Worm (Caenorhabditis elegans): ENCODE results near the gene ceeh-1.
A peak's percentile ranks its signal among the peaks of the same experiment; 100 is the strongest.

The ceeh-1 gene

DNA sequence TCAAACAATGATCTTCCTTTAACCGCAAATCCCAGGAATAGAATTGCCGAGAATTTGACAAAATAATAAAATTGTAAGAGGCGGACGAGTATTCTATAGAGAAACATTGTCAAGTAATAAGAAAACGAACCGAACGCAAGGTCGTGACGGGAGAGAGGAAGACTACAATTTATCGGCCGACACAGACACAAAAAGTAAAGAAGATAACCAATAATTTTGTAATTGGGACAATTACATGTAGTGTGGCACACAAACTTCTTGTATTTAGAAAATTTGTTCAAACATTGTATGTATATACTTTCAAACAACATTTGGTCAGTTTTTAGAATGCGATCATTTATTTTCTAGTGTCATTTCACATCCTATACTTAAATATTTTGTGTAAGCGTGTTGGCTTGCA is at the start of gene ceeh-1:
Gene ceeh-1 (minus strand): TSS at position 317 of the 400 bp plus-strand sequence.
- TF ChIP-seq crh-2 (tag; optimal IDR thresholded peaks at IDR 0.05) (no peak), fos-1 (tag; optimal IDR thresholded peaks at IDR 0.05) (peak; percentile 32)

DNA sequence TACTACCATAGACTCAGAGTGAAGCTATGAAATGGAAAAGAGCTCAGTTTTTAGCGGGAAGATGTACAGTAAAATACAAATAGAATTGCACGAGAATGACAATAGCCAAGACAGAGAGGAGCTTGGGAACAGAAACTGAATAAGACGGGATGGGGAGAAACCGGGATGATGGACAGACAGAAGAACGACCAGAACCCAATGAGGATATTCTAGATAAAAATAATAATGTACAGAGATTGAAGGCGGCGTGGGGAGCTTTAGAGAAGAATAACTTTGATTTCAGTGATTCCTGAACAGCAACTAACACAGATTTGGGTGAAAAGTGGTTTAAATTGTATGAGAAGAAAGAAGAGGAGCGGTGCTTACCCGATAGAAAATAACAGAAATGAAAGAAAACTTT is 49.4 kb upstream of the ceeh-1 start:
- TF ChIP-seq ztf-4 (tag; optimal IDR thresholded peaks at IDR 0.05): no peak
- no peak for TF ChIP-seq lin-39 (tag; optimal IDR thresholded peaks at IDR 0.05)
- TF ChIP-seq sma-9 (GFP tag; optimal IDR thresholded peaks at IDR 0.05): no peak
- TF ChIP-seq sma-9 (tag; optimal IDR thresholded peaks at IDR 0.05): no peak
- TF ChIP-seq sem-4 (tag; optimal IDR thresholded peaks at IDR 0.05): no peak
- TF ChIP-seq zag-1 (tag; optimal IDR thresholded peaks at IDR 0.05): no peak
- no peak for TF ChIP-seq C34F6.9 (tag; optimal IDR thresholded peaks at IDR 0.05)
- no peak for TF ChIP-seq alr-1 (tag; optimal IDR thresholded peaks at IDR 0.05)
- no peak for TF ChIP-seq unc-55 (GFP tag; optimal IDR thresholded peaks at IDR 0.05)
- TF ChIP-seq gmeb-1 (tag; optimal IDR thresholded peaks at IDR 0.05): no peak
- no peak for TF ChIP-seq sma-3 (GFP tag; optimal IDR thresholded peaks at IDR 0.05)
- TF ChIP-seq Y55F3AM.14 (GFP tag; optimal IDR thresholded peaks at IDR 0.05): no peak
- TF ChIP-seq nhr-6 (tag; optimal IDR thresholded peaks at IDR 0.05): no peak
- no peak for TF ChIP-seq ztf-1 (GFP tag; conservative IDR thresholded peaks at IDR 0.05)
- TF ChIP-seq ceh-16 (tag; optimal IDR thresholded peaks at IDR 0.05): no peak

DNA sequence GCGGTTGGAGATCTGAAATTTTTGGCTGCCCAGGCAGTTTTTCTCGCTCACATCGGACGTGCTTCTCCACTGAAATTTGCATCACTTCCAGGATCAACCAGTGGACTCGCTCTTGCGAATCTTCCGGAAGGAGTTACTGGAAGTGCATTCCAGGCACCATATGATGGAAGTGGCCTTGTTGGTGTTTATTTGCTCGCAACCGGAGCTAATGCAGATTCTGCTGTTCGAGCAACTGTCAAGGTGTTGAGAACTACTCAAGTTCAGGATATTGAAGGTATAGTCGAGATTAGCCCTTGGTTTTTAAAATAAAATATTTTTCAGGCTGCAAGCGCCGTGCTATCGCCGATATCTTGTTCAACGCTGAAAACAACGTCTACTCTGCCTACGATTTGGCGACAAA is 48.8 kb upstream of the ceeh-1 start:
- TF ChIP-seq fos-1 (tag; optimal IDR thresholded peaks at IDR 0.05) (no peak), ztf-4 (tag; optimal IDR thresholded peaks at IDR 0.05) (no peak), crh-2 (tag; optimal IDR thresholded peaks at IDR 0.05) (no peak), ceh-82 (tag; optimal IDR thresholded peaks at IDR 0.05) (no peak), peb-1 (tag; optimal IDR thresholded peaks at IDR 0.05) (no peak), unc-39 (tag; optimal IDR thresholded peaks at IDR 0.05) (no peak), unc-55 (GFP tag; optimal IDR thresholded peaks at IDR 0.05) (no peak), ZK546.5 (tag; optimal IDR thresholded peaks at IDR 0.05) (no peak), sem-4 (tag; optimal IDR thresholded peaks at IDR 0.05) (no peak), F13H6.1 (tag; optimal IDR thresholded peaks at IDR 0.05) (no peak), lin-39 (tag; optimal IDR thresholded peaks at IDR 0.05) (no peak), R02D3.7 (tag; optimal IDR thresholded peaks at IDR 0.05) (no peak), ztf-1 (GFP tag; conservative IDR thresholded peaks at IDR 0.05) (no peak), skn-1 (tag; optimal IDR thresholded peaks at IDR 0.05) (no peak), snpc-4 (tag; optimal IDR thresholded peaks at IDR 0.05) (no peak), nhr-129 (tag; optimal IDR thresholded peaks at IDR 0.05) (no peak), sma-9 (GFP tag; optimal IDR thresholded peaks at IDR 0.05) (no peak), sma-9 (tag; optimal IDR thresholded peaks at IDR 0.05) (no peak), nhr-23 (tag; optimal IDR thresholded peaks at IDR 0.05) (no peak), lsy-2 (tag; optimal IDR thresholded peaks at IDR 0.05) (no peak)

DNA sequence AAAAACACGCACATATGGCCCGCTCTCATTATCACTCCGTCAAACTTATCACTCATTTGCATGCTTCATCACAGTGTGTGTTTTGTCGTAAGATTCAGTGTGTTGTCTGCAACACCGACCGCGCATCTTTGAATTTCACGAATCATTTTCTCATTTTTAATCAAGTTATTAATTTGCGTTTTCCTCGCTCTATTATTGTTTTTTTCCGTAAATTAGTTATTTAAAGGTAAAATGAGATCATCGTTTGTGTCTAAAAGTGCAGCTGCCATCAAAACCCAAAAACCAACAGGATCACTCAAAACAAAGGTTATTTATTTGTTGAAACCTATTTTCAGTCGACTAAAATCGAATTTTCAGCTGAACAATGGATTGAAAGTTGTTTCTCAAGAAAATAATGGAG is 47.6 kb upstream of the ceeh-1 start, which contains the start of the genes T24C4.5 and ucr-2.3:
Gene T24C4.5 (minus strand): TSS at position 101 of the 400 bp plus-strand sequence.
Gene ucr-2.3 (plus strand): TSS at position 227 of the 400 bp plus-strand sequence.
- TF ChIP-seq ama-1 (optimal IDR thresholded peaks at IDR 0.05): no peak
- no peak for TF ChIP-seq C34F6.9 (tag; optimal IDR thresholded peaks at IDR 0.05)
- TF ChIP-seq R02D3.7 (tag; optimal IDR thresholded peaks at IDR 0.05): no peak
- TF ChIP-seq snpc-4 (tag; optimal IDR thresholded peaks at IDR 0.05): no peak
- no peak for TF ChIP-seq peb-1 (tag; optimal IDR thresholded peaks at IDR 0.05)
- no peak for TF ChIP-seq nhr-11 (tag; optimal IDR thresholded peaks at IDR 0.05)
- TF ChIP-seq nhr-237 (tag; optimal IDR thresholded peaks at IDR 0.05): no peak
- TF ChIP-seq unc-62 (GFP tag; optimal IDR thresholded peaks at IDR 0.05): no peak
- no peak for TF ChIP-seq egl-27 (tag; optimal IDR thresholded peaks at IDR 0.05)
- TF ChIP-seq gmeb-1 (tag; optimal IDR thresholded peaks at IDR 0.05): no peak
- no peak for TF ChIP-seq lsy-2 (tag; optimal IDR thresholded peaks at IDR 0.05)
- no peak for TF ChIP-seq nhr-10 (tag; optimal IDR thresholded peaks at IDR 0.05)
- TF ChIP-seq lin-13 (GFP tag; optimal IDR thresholded peaks at IDR 0.05): no peak
- TF ChIP-seq nhr-21 (tag; optimal IDR thresholded peaks at IDR 0.05): no peak

DNA sequence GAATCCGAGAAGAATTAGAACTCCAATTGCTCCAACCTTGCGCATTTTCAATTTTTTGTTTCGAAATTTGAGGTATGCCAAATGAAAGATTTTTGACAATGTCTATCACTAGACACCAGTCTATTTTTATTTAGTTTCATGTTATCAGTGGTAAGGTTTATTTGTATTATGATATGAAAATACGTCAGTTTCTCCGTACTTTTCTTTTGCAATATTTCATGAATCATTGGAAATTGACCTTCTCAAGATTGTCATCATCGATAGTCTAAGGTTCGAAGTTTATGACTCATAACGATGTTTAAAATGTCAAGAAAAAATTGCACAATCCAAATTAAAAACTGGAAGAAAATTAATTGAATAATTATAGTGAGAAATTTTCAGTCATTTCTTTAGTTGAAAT is 41.4 kb upstream of the ceeh-1 start, which contains the start of gene clc-19:
Gene clc-19 (minus strand): TSS at position 135 of the 400 bp plus-strand sequence.
- TF ChIP-seq F13H6.1 (tag; optimal IDR thresholded peaks at IDR 0.05) (no peak), fos-1 (tag; optimal IDR thresholded peaks at IDR 0.05) (peak; percentile 88)

Measured in whole organism, L2 larva.